Fruit fly (Drosophila melanogaster) whole organism, wandering third instar larva: ENCODE data around the gene SecS.
A peak's percentile ranks its signal among the peaks of the same experiment; 100 is the strongest.

Experiments used
- CG32264 ChIP-seq: fragments of 200-800 bp; sonication (Bioruptor generic); optimal IDR thresholded peaks from 2 replicates; lab custom pipeline; 2016; ENCODE audit warnings: missing biosample characterization, missing genetic modification characterization
- CG9705 ChIP-seq: fragments of 200-800 bp; sonication (Bioruptor generic); optimal IDR thresholded peaks from 2 replicates; lab custom pipeline; 2018; ENCODE audit warnings: missing biosample characterization, mild to moderate bottlenecking, missing genetic modification characterization
- CrebA ChIP-seq: fragments of 200-800 bp; sonication (Bioruptor generic); optimal IDR thresholded peaks from 2 replicates; lab custom pipeline; 2016; ENCODE audit warnings: missing biosample characterization, mild to moderate bottlenecking, missing genetic modification characterization, borderline replicate concordance
- Dif ChIP-seq: fragments of 200-275, 200-300 bp; sonication (Bioruptor generic); optimal IDR thresholded peaks from 2 replicates; lab custom pipeline; 2018; ENCODE audit warnings: missing biosample characterization, missing genetic modification characterization; ENCODE audit not compliant: partially characterized antibody
- GATAd ChIP-seq: sonication (Bioruptor generic); optimal IDR thresholded peaks from 2 replicates; lab custom pipeline; 2016; ENCODE audit warnings: missing biosample characterization, missing genetic modification characterization
- HLH106 ChIP-seq: fragments of 200-800 bp; optimal IDR thresholded peaks from 3 replicates; lab custom pipeline; 2019; ENCODE audit warnings: missing biosample characterization, mild to moderate bottlenecking, missing genetic modification characterization, moderate library complexity
- Hnf4 ChIP-seq: fragments of 200-800 bp; sonication (Bioruptor generic); optimal IDR thresholded peaks from 2 replicates; lab custom pipeline; 2016; ENCODE audit warnings: missing biosample characterization, mild to moderate bottlenecking, missing genetic modification characterization
- Hr78 ChIP-seq: fragments of >200 bp; optimal IDR thresholded peaks from 2 replicates; lab custom pipeline; 2017; ENCODE audit warnings: missing biosample characterization, missing genetic modification characterization
- Jra ChIP-seq: sonication (Bioruptor generic); optimal IDR thresholded peaks from 2 replicates; lab custom pipeline; 2016; ENCODE audit warnings: missing biosample characterization, missing genetic modification characterization
- Mio ChIP-seq: sonication (Bioruptor generic); optimal IDR thresholded peaks from 2 replicates; lab custom pipeline; 2016; ENCODE audit warnings: missing biosample characterization, missing genetic modification characterization
- Myc ChIP-seq: fragments of >200 bp; optimal IDR thresholded peaks from 2 replicates; lab custom pipeline; 2017
- N ChIP-seq: fragments of >200 bp; optimal IDR thresholded peaks from 2 replicates; lab custom pipeline; 2018; ENCODE audit warnings: missing biosample characterization, missing external identifiers, missing genetic modification characterization
- OdsH ChIP-seq: fragments of 200-800 bp; sonication (Bioruptor generic); optimal IDR thresholded peaks from 2 replicates; lab custom pipeline; 2016; ENCODE audit warnings: missing biosample characterization, mild to moderate bottlenecking, missing genetic modification characterization
- Rel ChIP-seq, 2 experiments: fragments of 200-800 bp; sonication (Bioruptor generic) in 1 of 2; optimal IDR thresholded peaks; 2 replicates in 1 of 2; 3 replicates in 1 of 2; lab custom pipeline; 2016 to 2019; ENCODE audit warnings: mild to moderate bottlenecking in 2 of 2, missing biosample characterization in 2 of 2, missing genetic modification characterization in 2 of 2, moderate library complexity in 1 of 2
- dl ChIP-seq, 2 experiments: fragments of 175-275, 200-275 bp in 1 of 2; fragments of 200-275 bp in 1 of 2; sonication (Bioruptor generic); optimal IDR thresholded peaks; lab custom pipeline; 2018; ENCODE audit warnings: mild to moderate bottlenecking in 2 of 2, missing biosample characterization in 2 of 2, missing genetic modification characterization in 2 of 2, moderate library complexity in 2 of 2; ENCODE audit not compliant: partially characterized antibody in 2 of 2, insufficient read depth in 1 of 2
- dmrt93B ChIP-seq: fragments of 200-800 bp; sonication (Bioruptor generic); optimal IDR thresholded peaks from 2 replicates; lab custom pipeline; 2018; ENCODE audit warnings: missing biosample characterization, mild to moderate bottlenecking, missing genetic modification characterization
- dsf ChIP-seq: sonication (Bioruptor generic); optimal IDR thresholded peaks from 2 replicates; lab custom pipeline; 2016; ENCODE audit warnings: missing biosample characterization, missing genetic modification characterization, borderline replicate concordance
- ey ChIP-seq: fragments of 200-800 bp; sonication (Bioruptor generic); optimal IDR thresholded peaks from 2 replicates; lab custom pipeline; 2016; ENCODE audit warnings: missing biosample characterization, missing genetic modification characterization
- foxo ChIP-seq, 2 experiments: fragments of 200-800 bp; sonication (Bioruptor generic); optimal IDR thresholded peaks; 2 replicates in 1 of 2; 3 replicates in 1 of 2; lab custom pipeline; 2016 to 2017; ENCODE audit warnings: missing biosample characterization in 2 of 2, missing genetic modification characterization in 2 of 2
- fru ChIP-seq: fragments of 200-800 bp; sonication (Bioruptor generic); optimal IDR thresholded peaks from 3 replicates; lab custom pipeline; 2016; ENCODE audit warnings: missing biosample characterization, mild to moderate bottlenecking, missing genetic modification characterization
- h ChIP-seq: fragments of 200-800 bp; sonication (Bioruptor generic); optimal IDR thresholded peaks from 3 replicates; lab custom pipeline; 2016; ENCODE audit warnings: missing biosample characterization, mild to moderate bottlenecking, missing genetic modification characterization
- jim ChIP-seq: fragments of 175-275, 200-325 bp; sonication (Bioruptor generic); optimal IDR thresholded peaks from 2 replicates; lab custom pipeline; 2016; ENCODE audit warnings: missing biosample characterization, mild to moderate bottlenecking, missing genetic modification characterization
- pan ChIP-seq: fragments of >200 bp; optimal IDR thresholded peaks from 2 replicates; lab custom pipeline; 2017
- psq ChIP-seq: fragments of 200-800 bp; sonication (Bioruptor generic); optimal IDR thresholded peaks from 3 replicates; lab custom pipeline; 2017; ENCODE audit warnings: missing biosample characterization, mild to moderate bottlenecking, missing genetic modification characterization, moderate library complexity
- rgr ChIP-seq: fragments of 200-800 bp; sonication (Bioruptor generic); optimal IDR thresholded peaks from 3 replicates; lab custom pipeline; 2016; ENCODE audit warnings: missing biosample characterization, mild to moderate bottlenecking, missing genetic modification characterization
- sage ChIP-seq: fragments of 200-800 bp; sonication (Bioruptor generic); optimal IDR thresholded peaks from 2 replicates; lab custom pipeline; 2016; ENCODE audit warnings: missing biosample characterization, mild to moderate bottlenecking, missing genetic modification characterization
- sv ChIP-seq: fragments of 200-800 bp; sonication (Bioruptor generic); optimal IDR thresholded peaks from 3 replicates; lab custom pipeline; 2016; ENCODE audit warnings: missing biosample characterization, missing genetic modification characterization
- tai ChIP-seq: sonication (Bioruptor generic); optimal IDR thresholded peaks from 2 replicates; lab custom pipeline; 2016; ENCODE audit warnings: missing biosample characterization, missing genetic modification characterization
- usp ChIP-seq: fragments of >200 bp; optimal IDR thresholded peaks from 2 replicates; lab custom pipeline; 2017; ENCODE audit warnings: missing biosample characterization, missing genetic modification characterization

The SecS gene

dm6 chr3R:5608422-5608821, 7.2 kb downstream of the SecS start:
- TF ChIP-seq dsf (GFP tag; lab: Kevin White, UChicago) (no peak), CG32264 (GFP tag; lab: Kevin White, UChicago) (no peak), Mio (no peak), CrebA (GFP tag; lab: Kevin White, UChicago) (no peak), HLH106 (tag; lab: Kevin White, UChicago) (no peak), CG9705 (GFP tag; lab: Kevin White, UChicago) (no peak)

dm6 chr3R:5610656-5611055, 9.4 kb downstream of the SecS start:
- TF ChIP-seq Myc (lab: Kevin White, UChicago) = no peak
- TF ChIP-seq dl (GFP tag; optimal IDR thresholded peaks at IDR 0.05; lab: Kevin White, UChicago; ENCODE audit: insufficient read depth in 1 of 2, partially characterized antibody in 2 of 2) = no peak
- no peak for TF ChIP-seq sage (GFP tag; lab: Kevin White, UChicago)
- no peak for TF ChIP-seq psq (GFP tag; lab: Kevin White, UChicago)

- TF ChIP-seq psq (GFP tag; lab: Kevin White, UChicago) (peak; percentile 98), Jra (GFP tag; lab: Kevin White, UChicago) (no peak), fru (GFP tag; lab: Kevin White, UChicago) (peak; percentile 31), OdsH (GFP tag; lab: Kevin White, UChicago) (no peak), Hr78 (GFP tag; lab: Kevin White, UChicago) (no peak), foxo (GFP tag; optimal IDR thresholded peaks at IDR 0.05; lab: Kevin White, UChicago) (no peak), CG9705 (GFP tag; lab: Kevin White, UChicago) (no peak), dl (GFP tag; optimal IDR thresholded peaks at IDR 0.05; lab: Kevin White, UChicago; ENCODE audit: insufficient read depth in 1 of 2, partially characterized antibody in 2 of 2) (peak in 1 of 2 experiments; percentile 28), dmrt93B (GFP tag; lab: Kevin White, UChicago) (no peak), rgr (GFP tag; lab: Kevin White, UChicago) (no peak), usp (no peak), HLH106 (tag; lab: Kevin White, UChicago) (no peak)
These were observed 9.9 kb downstream of the SecS start for dm6 chr3R:5611167-5611566.

- TF ChIP-seq GATAd (GFP tag; lab: Kevin White, UChicago) = no peak
- TF ChIP-seq rgr (GFP tag; lab: Kevin White, UChicago) = no peak
- no peak for TF ChIP-seq Hr78 (GFP tag; lab: Kevin White, UChicago)
- TF ChIP-seq fru (GFP tag; lab: Kevin White, UChicago) = no peak
- no peak for TF ChIP-seq dmrt93B (GFP tag; lab: Kevin White, UChicago)
- TF ChIP-seq Jra (GFP tag; lab: Kevin White, UChicago) = no peak
- TF ChIP-seq, all 38 proteins: peak for 0
These were observed 10.5 kb downstream of the SecS start for dm6 chr3R:5611733-5612132.

dm6 chr3R:5612372-5613113, 11.3 kb downstream of the SecS start, which contains the start of gene Rga:
Rga (minus strand) TSS chr3R:5613112.
- no peak for TF ChIP-seq Myc (lab: Kevin White, UChicago)
- no peak for TF ChIP-seq CG9705 (GFP tag; lab: Kevin White, UChicago)
- peak; percentile 13 for TF ChIP-seq fru (GFP tag; lab: Kevin White, UChicago)
- TF ChIP-seq Dif (GFP tag; lab: Kevin White, UChicago) = peak; percentile 38
- peak; percentile 24 for TF ChIP-seq psq (GFP tag; lab: Kevin White, UChicago)
- TF ChIP-seq tai (GFP tag; lab: Kevin White, UChicago) = no peak
- peak; percentile 6 for TF ChIP-seq N (GFP tag; lab: Kevin White, UChicago)
- TF ChIP-seq, all 38 proteins: peak for 4

- TF ChIP-seq jim (GFP tag; lab: Kevin White, UChicago) = no peak
- peak; percentile 31 for TF ChIP-seq HLH106 (tag; lab: Kevin White, UChicago)
- TF ChIP-seq Jra (GFP tag; lab: Kevin White, UChicago) = peak; percentile 58
- peak; percentile 43 for TF ChIP-seq fru (GFP tag; lab: Kevin White, UChicago)
- TF ChIP-seq pan (lab: Kevin White, UChicago) = no peak
- peak in 1 of 2 experiments; percentile 45 for TF ChIP-seq foxo (GFP tag; optimal IDR thresholded peaks at IDR 0.05; lab: Kevin White, UChicago)
- peak; percentile 65 for TF ChIP-seq rgr (GFP tag; lab: Kevin White, UChicago)
- peak; percentile 3 for TF ChIP-seq ey (GFP tag; lab: Kevin White, UChicago)
- peak; percentile 68 for TF ChIP-seq Dif (GFP tag; lab: Kevin White, UChicago)
- TF ChIP-seq Rel (GFP tag; optimal IDR thresholded peaks at IDR 0.05; lab: Kevin White, UChicago) = no peak
- TF ChIP-seq Rel (tag; optimal IDR thresholded peaks at IDR 0.05; lab: Kevin White, UChicago) = peak; percentile 16
- peak; percentile 29 for TF ChIP-seq sv (GFP tag; lab: Kevin White, UChicago)
- peak; percentile 51 for TF ChIP-seq Hnf4 (GFP tag; lab: Kevin White, UChicago)
- TF ChIP-seq CG9705 (GFP tag; lab: Kevin White, UChicago) = no peak
- TF ChIP-seq h (GFP tag; lab: Kevin White, UChicago) = peak; percentile 53
These were observed 11.8 kb downstream of the SecS start, which contains the start of gene Atu for dm6 chr3R:5613114-5613443. Atu (plus strand) TSS chr3R:5613358.
